Worm (Caenorhabditis elegans) whole organism, midembryonic: Measurements from ENCODE around the gene folt-1.

Source experiments
- T22C8.4 ChIP-seq: fragments of 200-800 bp; sonication (Bioruptor generic); IDR thresholded peaks from 2 replicates; pipeline ENCODE4 v1.3.6; 2022; ENCODE audit warnings: missing genetic modification characterization, missing compliant biosample characterization
- cog-1 ChIP-seq: sonication (generic microtip); optimal IDR thresholded peaks from 2 replicates; lab custom pipeline; 2016; ENCODE audit warnings: missing genetic modification characterization, missing compliant biosample characterization
- tab-1 ChIP-seq: fragments of 200-800 bp; sonication (Bioruptor generic); IDR thresholded peaks from 2 replicates; pipeline ENCODE4 v1.3.6; 2022; ENCODE audit warnings: missing genetic modification characterization, missing compliant biosample characterization
- ztf-23 ChIP-seq: fragments of 200-800 bp; sonication (Bioruptor generic); IDR thresholded peaks from 2 replicates; pipeline ENCODE4 v1.3.6; 2022; ENCODE audit warnings: missing genetic modification reagents, missing genetic modification characterization, missing compliant biosample characterization

- no peak for TF ChIP-seq cog-1 (tag; lab: Kevin White, UChicago)
- no peak for TF ChIP-seq T22C8.4
- no peak for TF ChIP-seq tab-1 (GFP tag; lab: Robert Waterston, UW)
- TF ChIP-seq ztf-23 (GFP tag; lab: Robert Waterston, UW), result no peak
These were observed 27.7 kb upstream of the folt-1 start, which contains the start of gene math-33 for ce11 chrV:11113607-11114006.
